Fruit fly (Drosophila melanogaster) whole organism, wandering third instar larva: ENCODE results near the gene Or83c.

Source experiments
- CrebA ChIP-seq: fragments of 200-800 bp; sonication (Bioruptor generic); optimal IDR thresholded peaks from 2 replicates; lab custom pipeline; 2016; ENCODE audit warnings: missing biosample characterization, mild to moderate bottlenecking, missing genetic modification characterization, borderline replicate concordance
- Dfd ChIP-seq: fragments of >200 bp; optimal IDR thresholded peaks from 2 replicates; lab custom pipeline; 2017; ENCODE audit warnings: missing biosample characterization, missing genetic modification characterization
- Hr78 ChIP-seq: fragments of >200 bp; optimal IDR thresholded peaks from 2 replicates; lab custom pipeline; 2017; ENCODE audit warnings: missing biosample characterization, missing genetic modification characterization
- N ChIP-seq: fragments of >200 bp; optimal IDR thresholded peaks from 2 replicates; lab custom pipeline; 2018; ENCODE audit warnings: missing biosample characterization, missing external identifiers, missing genetic modification characterization
- Vsx2 ChIP-seq: fragments of 200-300, 225-300 bp; sonication (Bioruptor generic); optimal IDR thresholded peaks from 2 replicates; lab custom pipeline; 2018; ENCODE audit warnings: missing biosample characterization, missing genetic modification characterization; ENCODE audit not compliant: partially characterized antibody
- br ChIP-seq: fragments of 200-800 bp; sonication (Bioruptor generic); optimal IDR thresholded peaks from 2 replicates; lab custom pipeline; 2016; ENCODE audit warnings: missing biosample characterization, missing genetic modification characterization
- fru ChIP-seq: fragments of 200-800 bp; sonication (Bioruptor generic); optimal IDR thresholded peaks from 3 replicates; lab custom pipeline; 2016; ENCODE audit warnings: missing biosample characterization, mild to moderate bottlenecking, missing genetic modification characterization
- jim ChIP-seq: fragments of 175-275, 200-325 bp; sonication (Bioruptor generic); optimal IDR thresholded peaks from 2 replicates; lab custom pipeline; 2016; ENCODE audit warnings: missing biosample characterization, mild to moderate bottlenecking, missing genetic modification characterization
- pan ChIP-seq: fragments of >200 bp; optimal IDR thresholded peaks from 2 replicates; lab custom pipeline; 2017
- psq ChIP-seq: fragments of 200-800 bp; sonication (Bioruptor generic); optimal IDR thresholded peaks from 3 replicates; lab custom pipeline; 2017; ENCODE audit warnings: missing biosample characterization, mild to moderate bottlenecking, missing genetic modification characterization, moderate library complexity

DNA sequence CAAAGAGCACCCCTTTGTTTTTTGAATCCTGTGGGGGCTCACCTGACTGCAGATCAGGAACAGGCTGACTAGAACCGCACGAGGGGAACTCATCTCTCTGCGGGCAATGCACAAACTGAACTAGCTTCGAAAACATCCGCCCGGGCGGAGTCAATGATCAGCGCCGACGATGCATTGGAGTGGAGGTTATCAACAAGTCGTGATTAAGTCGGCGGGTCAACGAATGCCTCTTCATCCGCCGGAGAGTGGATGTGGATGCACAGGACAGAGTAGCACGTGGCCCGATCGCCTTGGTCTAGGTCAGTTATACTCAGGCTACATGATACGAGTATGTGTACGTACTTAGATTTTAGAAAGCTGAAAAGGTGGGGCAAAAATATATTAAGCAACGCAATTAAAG, 32.8 kb upstream of the Or83c start, which contains the start of gene Obp83ef:
- no peak for TF ChIP-seq Dfd (GFP tag; lab: Kevin White, UChicago)
- TF ChIP-seq CrebA = no peak
- no peak for TF ChIP-seq Vsx2 (GFP tag; lab: Kevin White, UChicago)
- TF ChIP-seq br (GFP tag; lab: Kevin White, UChicago) = no peak
- TF ChIP-seq pan (lab: Kevin White, UChicago) = no peak
- TF ChIP-seq Hr78 (GFP tag; lab: Kevin White, UChicago) = no peak
- TF ChIP-seq jim (GFP tag; lab: Kevin White, UChicago) = no peak
- no peak for TF ChIP-seq psq (GFP tag; lab: Kevin White, UChicago)
- TF ChIP-seq N (GFP tag; lab: Kevin White, UChicago) = no peak
- TF ChIP-seq fru (GFP tag; lab: Kevin White, UChicago) = no peak
